Worm (Caenorhabditis elegans) whole organism, L4 larva: ENCODE results near the gene clec-2.

Experiments used
- D1046.2 ChIP-seq: fragments of 200-800 bp; sonication (Bioruptor generic); IDR thresholded peaks from 2 replicates; pipeline ENCODE4 v1.3.6; 2022; ENCODE audit warnings: missing genetic modification characterization, missing compliant biosample characterization
- F44E2.7 ChIP-seq: fragments of 200-800 bp; sonication (Bioruptor generic); IDR thresholded peaks from 2 replicates; pipeline ENCODE4 v2.1.2; 2022; ENCODE audit warnings: missing genetic modification characterization, missing compliant biosample characterization
- T26A8.4 ChIP-seq: fragments of 200-800 bp; sonication (Bioruptor generic); IDR thresholded peaks from 2 replicates; pipeline ENCODE4 v1.3.6; 2022; ENCODE audit warnings: missing genetic modification characterization, missing compliant biosample characterization
- Y48G9A.11 ChIP-seq: fragments of 200-800 bp; sonication (Bioruptor generic); IDR thresholded peaks from 2 replicates; pipeline ENCODE4 v1.3.6; 2022; ENCODE audit warnings: missing genetic modification reagents, missing genetic modification characterization, missing compliant biosample characterization
- ZK337.2 ChIP-seq: fragments of 200-800 bp; sonication (Bioruptor generic); IDR thresholded peaks from 2 replicates; pipeline ENCODE4 v1.3.6; 2022; ENCODE audit warnings: missing genetic modification reagents, missing genetic modification characterization, missing compliant biosample characterization
- aha-1 ChIP-seq: fragments of 150-350 bp; peaks from one replicate; lab custom pipeline; 2014; ENCODE audit warnings: missing biosample characterization, missing genetic modification characterization
- arid-1 ChIP-seq: fragments of 200-800 bp; sonication (Bioruptor generic); conservative IDR thresholded peaks from 2 replicates; pipeline ENCODE4 v1.3.6; 2022; ENCODE audit warnings: missing genetic modification reagents, missing genetic modification characterization, missing compliant biosample characterization
- ceh-20 ChIP-seq: fragments of 200-800 bp; sonication (Bioruptor generic); IDR thresholded peaks from 2 replicates; pipeline ENCODE4 v1.3.6; 2022; ENCODE audit warnings: missing genetic modification reagents, missing genetic modification characterization, missing compliant biosample characterization
- ceh-28 ChIP-seq: fragments of 150-350 bp; optimal IDR thresholded peaks from 2 replicates; lab custom pipeline; 2014; ENCODE audit warnings: missing biosample characterization, missing genetic modification reagents, missing genetic modification characterization
- dmd-6 ChIP-seq: fragments of 200-800 bp; sonication (Bioruptor generic); IDR thresholded peaks from 2 replicates; pipeline ENCODE4 v1.3.6; 2022; ENCODE audit warnings: missing genetic modification reagents, missing genetic modification characterization, missing compliant biosample characterization
- dmd-8 ChIP-seq: fragments of 200-800 bp; sonication (Bioruptor generic); IDR thresholded peaks from 2 replicates; pipeline ENCODE4 v1.3.6; 2022; ENCODE audit warnings: missing genetic modification characterization, missing compliant biosample characterization
- dpl-1 ChIP-seq: fragments of 150-350 bp; optimal IDR thresholded peaks from 2 replicates; lab custom pipeline; 2014; ENCODE audit warnings: missing biosample characterization, missing genetic modification reagents, missing genetic modification characterization
- duxl-1 ChIP-seq: sonication (generic microtip); optimal IDR thresholded peaks from 2 replicates; lab custom pipeline; 2016; ENCODE audit warnings: mild to moderate bottlenecking, missing genetic modification characterization, moderate library complexity, missing compliant biosample characterization; ENCODE audit not compliant: poor library complexity
- dve-1 ChIP-seq: sonication (generic microtip); optimal IDR thresholded peaks from 2 replicates; lab custom pipeline; 2017; ENCODE audit warnings: antibody characterized with exemption, mild to moderate bottlenecking, missing genetic modification characterization, missing compliant biosample characterization; ENCODE audit not compliant: insufficient read depth
- egl-43 ChIP-seq: fragments of 200-800 bp; sonication (Bioruptor generic); IDR thresholded peaks from 2 replicates; pipeline ENCODE4 v1.3.6; 2022; ENCODE audit warnings: missing genetic modification reagents, missing genetic modification characterization, missing compliant biosample characterization
- hif-1 ChIP-seq, 2 experiments: sonication (generic microtip); optimal IDR thresholded peaks; 2 replicates each; lab custom pipeline; 2016 to 2017; ENCODE audit warnings: missing compliant biosample characterization in 2 of 2, missing genetic modification characterization in 2 of 2, missing genetic modification reagents in 2 of 2, missing genotype in 2 of 2, mild to moderate bottlenecking in 1 of 2
- hlh-11 ChIP-seq: fragments of 200-800 bp; sonication (Bioruptor generic); optimal IDR thresholded peaks from 2 replicates; lab custom pipeline; 2018; ENCODE audit warnings: mild to moderate bottlenecking, missing genetic modification characterization, missing compliant biosample characterization
- hmg-1.1 ChIP-seq: fragments of 200-800 bp; sonication (Bioruptor generic); IDR thresholded peaks from 2 replicates; pipeline ENCODE4 v1.3.6; 2022; ENCODE audit warnings: missing genetic modification reagents, missing genetic modification characterization, missing compliant biosample characterization
- lin-38 ChIP-seq: fragments of 200-800 bp; sonication (Bioruptor generic); IDR thresholded peaks from 2 replicates; pipeline ENCODE4 v1.3.6; 2022; ENCODE audit warnings: missing genetic modification reagents, missing genetic modification characterization, missing compliant biosample characterization
- lir-3 ChIP-seq: sonication (generic microtip); optimal IDR thresholded peaks from 2 replicates; lab custom pipeline; 2016; ENCODE audit warnings: mild to moderate bottlenecking, missing genetic modification characterization, missing compliant biosample characterization
- lsy-2 ChIP-seq, 2 experiments: fragments of 150-350 bp in 1 of 2; sonication (generic microtip) in 1 of 2; optimal IDR thresholded peaks; 2 replicates each; lab custom pipeline; 2014 to 2017; ENCODE audit warnings: missing biosample characterization in 2 of 2, missing genetic modification characterization in 2 of 2
- madf-9 ChIP-seq: fragments of 200-800 bp; sonication (Bioruptor generic); conservative IDR thresholded peaks from 2 replicates; pipeline ENCODE4 v1.3.6; 2022; ENCODE audit warnings: missing genetic modification reagents, missing genetic modification characterization, missing compliant biosample characterization
- mdl-1 ChIP-seq, 2 experiments: fragments of 150-350 bp in 1 of 2; sonication (generic microtip) in 1 of 2; optimal IDR thresholded peaks; 2 replicates each; lab custom pipeline; 2014 to 2017; ENCODE audit warnings: missing biosample characterization in 2 of 2, missing genetic modification characterization in 2 of 2
- mdt-29 ChIP-seq: fragments of 200-800 bp; sonication (Bioruptor generic); IDR thresholded peaks from 2 replicates; pipeline ENCODE4 v1.3.6; 2022; ENCODE audit warnings: missing genetic modification reagents, missing genetic modification characterization, missing compliant biosample characterization
- mep-1 ChIP-seq: fragments of 150-350 bp; sonication (generic microtip); optimal IDR thresholded peaks from 3 replicates; lab custom pipeline; 2014; ENCODE audit warnings: missing biosample characterization, missing genetic modification characterization
- mes-2 ChIP-seq: sonication (generic microtip); optimal IDR thresholded peaks from 2 replicates; lab custom pipeline; 2016; ENCODE audit warnings: missing genotype, mild to moderate bottlenecking, missing genetic modification characterization, missing compliant biosample characterization; ENCODE audit not compliant: poor library complexity, severe bottlenecking
- nhr-11 ChIP-seq: fragments of 150-350 bp; optimal IDR thresholded peaks from 2 replicates; lab custom pipeline; 2014; ENCODE audit warnings: missing biosample characterization, missing genetic modification characterization
- nhr-28 ChIP-seq: fragments of 150-350 bp; optimal IDR thresholded peaks from 2 replicates; lab custom pipeline; 2014; ENCODE audit warnings: missing biosample characterization, missing genetic modification characterization
- nhr-41 ChIP-seq: fragments of 200-800 bp; sonication (Bioruptor generic); IDR thresholded peaks from 2 replicates; pipeline ENCODE4 v1.3.6; 2022; ENCODE audit warnings: missing genetic modification reagents, missing genetic modification characterization, missing compliant biosample characterization
- nhr-42 ChIP-seq: fragments of 200-800 bp; sonication (Bioruptor generic); IDR thresholded peaks from 2 replicates; pipeline ENCODE4 v1.3.6; 2022; ENCODE audit warnings: missing genetic modification characterization, missing compliant biosample characterization
- php-3 ChIP-seq: fragments of 200-800 bp; sonication (Bioruptor generic); IDR thresholded peaks from 2 replicates; pipeline ENCODE4 v1.3.6; 2022; ENCODE audit warnings: missing genetic modification reagents, missing genetic modification characterization, missing compliant biosample characterization
- pqm-1 ChIP-seq: sonication (generic microtip); optimal IDR thresholded peaks from 2 replicates; lab custom pipeline; 2017; ENCODE audit warnings: missing biosample characterization, missing genetic modification characterization
- sdz-12 ChIP-seq: fragments of 200-800 bp; sonication (Bioruptor generic); optimal IDR thresholded peaks from 2 replicates; lab custom pipeline; 2018; ENCODE audit warnings: mild to moderate bottlenecking, missing genetic modification characterization, missing compliant biosample characterization
- set-16 ChIP-seq: fragments of 200-800 bp; sonication (Bioruptor generic); IDR thresholded peaks from 2 replicates; pipeline ENCODE4 v1.3.6; 2022; ENCODE audit warnings: missing genetic modification reagents, missing genetic modification characterization, missing compliant biosample characterization
- snpc-1.2 ChIP-seq: fragments of 200-800 bp; sonication (Bioruptor generic); IDR thresholded peaks from 2 replicates; pipeline ENCODE4 v1.3.6; 2022; ENCODE audit warnings: missing genetic modification reagents, missing genetic modification characterization, missing compliant biosample characterization
- snpc-4 ChIP-seq: fragments of 150-350 bp; optimal IDR thresholded peaks from 2 replicates; lab custom pipeline; 2014; ENCODE audit warnings: missing biosample characterization, missing genetic modification characterization
- spr-1 ChIP-seq: sonication (generic microtip); optimal IDR thresholded peaks from 2 replicates; lab custom pipeline; 2016; ENCODE audit warnings: mild to moderate bottlenecking, missing genetic modification characterization, missing compliant biosample characterization
- spr-3 ChIP-seq: fragments of 200-800 bp; sonication (Bioruptor generic); optimal IDR thresholded peaks from 2 replicates; lab custom pipeline; 2018; ENCODE audit warnings: mild to moderate bottlenecking, missing genetic modification characterization, missing compliant biosample characterization
- tra-1 ChIP-seq: fragments of 200-800 bp; sonication (Bioruptor generic); IDR thresholded peaks from 2 replicates; pipeline ENCODE4 v1.3.6; 2022; ENCODE audit warnings: missing genetic modification reagents, missing genetic modification characterization, missing compliant biosample characterization
- unc-130 ChIP-seq: sonication (generic microtip); optimal IDR thresholded peaks from 2 replicates; lab custom pipeline; 2016; ENCODE audit warnings: missing genetic modification reagents, missing genetic modification characterization, missing compliant biosample characterization
- unc-39 ChIP-seq: sonication (generic microtip); optimal IDR thresholded peaks from 2 replicates; lab custom pipeline; 2017; ENCODE audit warnings: missing biosample characterization, missing genetic modification characterization
- vab-7 ChIP-seq: fragments of 200-800 bp; sonication (Bioruptor generic); IDR thresholded peaks from 2 replicates; pipeline ENCODE4 v1.3.6; 2022; ENCODE audit warnings: missing genetic modification reagents, missing genetic modification characterization, missing compliant biosample characterization
- zip-2 ChIP-seq: fragments of 150-350 bp; optimal IDR thresholded peaks from 2 replicates; lab custom pipeline; 2014; ENCODE audit warnings: missing biosample characterization, missing genetic modification characterization
- ztf-11 ChIP-seq: fragments of 150-350 bp; optimal IDR thresholded peaks from 2 replicates; lab custom pipeline; 2014; ENCODE audit warnings: missing biosample characterization, missing genetic modification characterization

clec-2 gene

DNA sequence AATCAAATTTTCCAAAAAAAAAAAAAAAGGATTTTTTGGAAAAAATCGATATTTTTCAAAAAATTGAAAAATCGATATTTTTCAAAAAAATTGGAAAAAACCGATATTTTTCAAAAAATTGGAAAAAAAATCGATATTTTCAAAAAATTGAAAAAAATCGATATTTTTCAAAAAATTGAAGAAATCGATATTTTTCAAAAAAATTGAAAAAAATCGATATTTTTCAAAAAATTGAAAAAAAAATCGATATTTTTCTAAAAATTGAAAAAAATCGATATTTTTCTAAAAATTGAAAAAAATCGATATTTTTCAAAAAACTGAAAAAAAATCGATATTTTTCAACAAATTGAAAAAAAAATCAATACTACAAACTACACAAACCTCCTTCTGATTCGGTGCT, 40.8 kb upstream of the clec-2 start:
- TF ChIP-seq D1046.2 (GFP tag; lab: Robert Waterston, UW) = no peak
- TF ChIP-seq ceh-28 (tag; lab: Kevin White, UChicago) = peak; percentile 77

DNA sequence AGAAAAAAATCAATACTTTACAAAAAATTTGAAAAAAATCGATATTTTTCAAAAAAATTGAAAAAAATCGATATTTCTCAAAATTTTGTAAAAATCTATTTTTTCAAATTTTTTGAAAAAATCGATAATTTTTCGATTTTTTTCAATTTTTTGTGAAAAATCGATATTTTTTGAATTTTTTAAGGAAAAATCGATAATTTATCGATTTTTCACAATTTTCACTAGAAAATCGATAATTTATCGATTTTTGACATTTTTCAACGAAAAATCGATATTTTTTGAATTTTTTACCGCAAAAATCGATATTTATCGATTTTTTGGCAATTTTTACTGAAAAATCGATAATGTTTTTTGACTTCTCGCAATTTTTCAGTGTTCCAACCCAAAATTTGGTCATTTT, 40.1 kb upstream of the clec-2 start:
- peak; percentile 94 for TF ChIP-seq ceh-28 (tag; lab: Kevin White, UChicago)
- no peak for TF ChIP-seq duxl-1 (tag; lab: Kevin White, UChicago)

DNA sequence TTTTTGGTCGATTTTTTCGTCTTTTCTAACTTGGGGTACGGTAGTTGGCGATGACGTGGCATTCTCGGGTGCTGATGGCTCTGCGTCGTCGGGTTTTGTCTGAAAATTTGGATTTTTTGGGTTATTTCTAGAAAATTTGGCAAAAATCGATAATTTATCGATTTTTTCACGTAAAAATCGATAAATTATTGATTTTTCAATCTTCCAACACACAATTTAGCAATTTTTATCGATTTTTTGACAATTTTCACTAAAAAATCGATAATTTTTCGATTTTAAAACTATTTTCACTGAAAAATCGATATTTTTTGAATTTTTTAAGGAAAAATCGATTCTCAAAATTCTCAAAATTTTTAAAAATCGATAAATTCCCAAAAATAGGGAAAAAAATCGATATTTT, 39.6 kb upstream of the clec-2 start:
- TF ChIP-seq dpl-1 (GFP tag; lab: Kevin White, UChicago) (no peak), ceh-28 (tag; lab: Kevin White, UChicago) (peak; percentile 89), lin-38 (GFP tag; lab: Robert Waterston, UW) (no peak), unc-39 (tag; lab: Kevin White, UChicago) (no peak), spr-1 (no peak)

DNA sequence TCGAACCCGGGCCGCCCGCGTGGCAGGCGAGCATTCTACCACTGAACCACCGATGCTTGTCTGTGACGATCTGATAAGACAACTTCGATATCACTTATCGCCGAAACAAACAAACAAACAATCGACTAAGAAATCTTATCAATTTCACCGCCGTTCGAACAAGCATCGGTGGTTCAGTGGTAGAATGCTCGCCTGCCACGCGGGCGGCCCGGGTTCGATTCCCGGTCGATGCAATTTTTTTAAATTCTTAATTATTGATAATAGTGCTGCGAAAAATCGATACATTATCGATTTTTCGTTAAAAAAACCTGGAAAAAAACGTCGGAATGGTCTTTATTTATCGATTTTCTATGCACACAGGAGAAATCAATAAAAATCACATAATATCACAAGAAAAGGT, 39.0 kb upstream of the clec-2 start:
- 0 out of 2 replicates have a peak, but pooled peaks have one; percentile 43 for TF ChIP-seq nhr-41 (GFP tag; lab: Robert Waterston, UW)
- peak; percentile 65 for TF ChIP-seq arid-1 (GFP tag; lab: Robert Waterston, UW)
- TF ChIP-seq aha-1 = peak; percentile 5
- peak; percentile 54 for TF ChIP-seq unc-130 (GFP tag; lab: Kevin White, UChicago)
- TF ChIP-seq nhr-42 (GFP tag; lab: Robert Waterston, UW) = peak; percentile 72; the same call in 1 of the 2 replicates
- TF ChIP-seq mdt-29 (GFP tag; lab: Robert Waterston, UW) = peak; percentile 65; the same call in 1 of the 2 replicates
- peak in 1 of 2 experiments; percentile 56 for TF ChIP-seq lsy-2 (tag; optimal IDR thresholded peaks at IDR 0.05; lab: Kevin White, UChicago)
- TF ChIP-seq dmd-6 (GFP tag; lab: Robert Waterston, UW) = peak; percentile 36
- no peak for TF ChIP-seq snpc-4 (tag; lab: Kevin White, UChicago)
- peak; percentile 47; the same call in 1 of the 2 replicates for TF ChIP-seq php-3
- peak; percentile 98 for TF ChIP-seq F44E2.7
- peak; percentile 67; the same call in 1 of the 2 replicates for TF ChIP-seq tra-1 (GFP tag; lab: Robert Waterston, UW)
- TF ChIP-seq mdl-1 (tag; optimal IDR thresholded peaks at IDR 0.05; lab: Kevin White, UChicago) = peak in 1 of 2 experiments; percentile 4
- peak; percentile 74 for TF ChIP-seq snpc-1.2
- peak; percentile 7 for TF ChIP-seq spr-3 (GFP tag; lab: Kevin White, UChicago)
- peak; percentile 65 for TF ChIP-seq dve-1 (tag; lab: Kevin White, UChicago)
- TF ChIP-seq egl-43 (GFP tag; lab: Robert Waterston, UW) = peak; percentile 78
- TF ChIP-seq Y48G9A.11 = peak; percentile 78
- TF ChIP-seq nhr-11 (tag; lab: Kevin White, UChicago) = no peak
- TF ChIP-seq pqm-1 (tag; lab: Kevin White, UChicago) = no peak
- TF ChIP-seq hif-1 (tag; optimal IDR thresholded peaks at IDR 0.05; lab: Kevin White, UChicago) = no peak
- TF ChIP-seq ceh-28 (tag; lab: Kevin White, UChicago) = peak; percentile 79
- peak; percentile 36 for TF ChIP-seq hlh-11 (tag; lab: Kevin White, UChicago)
- TF ChIP-seq ZK337.2 = no peak
- peak; percentile 85 for TF ChIP-seq dmd-8 (GFP tag; lab: Robert Waterston, UW)
- TF ChIP-seq lir-3 (tag; lab: Kevin White, UChicago) = peak; percentile 19
- TF ChIP-seq hmg-1.1 (GFP tag; lab: Robert Waterston, UW) = peak; percentile 50
- TF ChIP-seq ceh-20 = peak; percentile 51; the same call in 1 of the 2 replicates
- peak; percentile 59 for TF ChIP-seq mep-1 (tag; lab: Kevin White, UChicago)
- TF ChIP-seq nhr-28 (tag; lab: Kevin White, UChicago) = peak; percentile 21
- peak; percentile 75 for TF ChIP-seq vab-7
- peak; percentile 79 for TF ChIP-seq madf-9 (GFP tag; lab: Robert Waterston, UW)
- TF ChIP-seq D1046.2 (GFP tag; lab: Robert Waterston, UW) = peak; percentile 73; the same call in 1 of the 2 replicates
- TF ChIP-seq set-16 = no peak
- no peak for TF ChIP-seq sdz-12
- TF ChIP-seq mes-2 (tag; lab: Kevin White, UChicago) = peak; percentile 69
- peak; percentile 72 for TF ChIP-seq zip-2
- TF ChIP-seq ztf-11 (tag; lab: Kevin White, UChicago) = no peak
- peak; percentile 59 for TF ChIP-seq T26A8.4 (GFP tag; lab: Robert Waterston, UW)
- TF ChIP-seq lin-38 (GFP tag; lab: Robert Waterston, UW) = peak; percentile 78
